Fruit fly (Drosophila melanogaster): Measurements from ENCODE around the gene Npl4.

Npl4 gene

DNA sequence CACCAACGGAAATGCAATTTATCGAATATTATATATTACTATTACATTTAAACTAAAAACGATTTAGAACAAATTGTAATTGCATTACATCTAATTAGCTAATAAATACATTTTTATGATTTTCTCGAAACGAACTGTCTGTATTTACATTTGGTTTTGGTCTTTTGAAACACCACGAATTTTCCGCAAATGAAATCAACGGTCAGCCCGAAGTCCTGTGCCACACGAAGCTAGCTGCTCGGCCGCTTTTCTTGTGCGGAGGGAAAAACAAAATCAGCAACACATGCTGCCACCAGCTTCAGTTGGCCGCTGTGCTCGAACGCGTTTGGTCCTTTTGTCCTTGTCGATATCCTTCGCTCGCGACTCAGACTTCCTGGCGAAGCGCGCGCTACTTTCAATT is 41.0 kb upstream of the Npl4 start, which contains the start of gene Lgr3:
Lgr3 (plus strand) TSS at position 301 of the 400 bp plus-strand sequence.
- TF ChIP-seq CG2875 (GFP tag; optimal IDR thresholded peaks at IDR 0.05) (no peak), Deaf1 (tag; optimal IDR thresholded peaks at IDR 0.05) (peak; percentile 81)

DNA sequence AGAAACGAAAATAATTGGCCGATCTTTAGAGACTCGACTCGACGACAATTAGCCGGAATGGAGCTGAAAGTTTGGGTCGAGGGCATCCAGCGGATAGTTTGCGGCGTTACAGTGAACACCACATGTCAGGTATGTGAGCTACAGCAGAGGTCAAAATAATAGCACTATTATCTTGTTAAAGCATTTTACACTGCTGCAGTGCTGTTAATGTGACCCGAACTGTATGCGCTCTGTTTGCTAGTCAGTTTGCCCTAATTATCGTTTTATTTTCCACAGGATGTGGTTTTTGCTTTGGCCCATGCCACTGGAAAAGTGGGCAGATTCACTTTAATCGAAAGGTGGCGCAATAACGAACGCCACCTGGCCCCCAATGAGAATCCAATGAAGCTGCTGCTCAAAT is 37.9 kb upstream of the Npl4 start:
- TF ChIP-seq CG11696 (GFP tag; IDR thresholded peaks at IDR 0.05) (peak; percentile 89), Mes4 (GFP tag; optimal IDR thresholded peaks at IDR 0.05) (peak; percentile 15), sens (GFP tag) (peak; percentile 68), hkb (optimal IDR thresholded peaks at IDR 0.05) (no peak), hkb (GFP tag; IDR thresholded peaks at IDR 0.05) (0 out of 2 replicates have a peak, but pooled peaks have one; percentile 11), vvl (GFP tag; IDR thresholded peaks at IDR 0.05) (0 out of 2 replicates have a peak, but pooled peaks have one; percentile 23), Ets65A (GFP tag) (peak; percentile 78), chif (GFP tag; optimal IDR thresholded peaks at IDR 0.05) (peak in 1 of 2 experiments; percentile 9), dpn (GFP tag; optimal IDR thresholded peaks at IDR 0.05) (peak in 1 of 2 experiments; percentile 4), az2 (GFP tag; optimal IDR thresholded peaks at IDR 0.05) (peak; percentile 8), ci (GFP tag; IDR thresholded peaks at IDR 0.05) (0 out of 3 replicates have a peak, but pooled peaks have one; percentile 24), pan (optimal IDR thresholded peaks at IDR 0.05) (no peak), pan (GFP tag; optimal IDR thresholded peaks at IDR 0.05 in 1 of 2, IDR thresholded peaks at IDR 0.05 in 1 of 2) (peak in 1 of 2 experiments; percentile 29), prd (optimal IDR thresholded peaks at IDR 0.05) (no peak), prd (GFP tag; IDR thresholded peaks at IDR 0.05) (peak; percentile 26; the same call in 1 of the 3 replicates), otp (GFP tag; IDR thresholded peaks at IDR 0.05) (peak; percentile 14; the same call in 1 of the 3 replicates), row (GFP tag; IDR thresholded peaks at IDR 0.05) (0 out of 3 replicates have a peak, but pooled peaks have one; percentile 11), grau (tag; optimal IDR thresholded peaks at IDR 0.05) (peak; percentile 60), CG18599 (GFP tag; optimal IDR thresholded peaks at IDR 0.05) (no peak), ATbp (GFP tag; optimal IDR thresholded peaks at IDR 0.05) (peak; percentile 9), CG4424 (GFP tag; optimal IDR thresholded peaks at IDR 0.05) (peak; percentile 27), CG13123 (GFP tag; optimal IDR thresholded peaks at IDR 0.05) (no peak), so (GFP tag; IDR thresholded peaks at IDR 0.05) (0 out of 3 replicates have a peak, but pooled peaks have one; percentile 20), CG11560 (tag; IDR thresholded peaks at IDR 0.05) (no peak), CG14014 (GFP tag; IDR thresholded peaks at IDR 0.05) (peak; percentile 7; the same call in 1 of the 2 replicates), CG15073 (GFP tag; optimal IDR thresholded peaks at IDR 0.05) (peak; percentile 5), CG4730 (GFP tag; IDR thresholded peaks at IDR 0.05) (no peak), CG5245 (GFP tag; optimal IDR thresholded peaks at IDR 0.05) (no peak), Med (GFP tag) (peak; percentile 1), ind (GFP tag; optimal IDR thresholded peaks at IDR 0.05) (peak; percentile 10), CG9876 (GFP tag; optimal IDR thresholded peaks at IDR 0.05) (no peak)

DNA sequence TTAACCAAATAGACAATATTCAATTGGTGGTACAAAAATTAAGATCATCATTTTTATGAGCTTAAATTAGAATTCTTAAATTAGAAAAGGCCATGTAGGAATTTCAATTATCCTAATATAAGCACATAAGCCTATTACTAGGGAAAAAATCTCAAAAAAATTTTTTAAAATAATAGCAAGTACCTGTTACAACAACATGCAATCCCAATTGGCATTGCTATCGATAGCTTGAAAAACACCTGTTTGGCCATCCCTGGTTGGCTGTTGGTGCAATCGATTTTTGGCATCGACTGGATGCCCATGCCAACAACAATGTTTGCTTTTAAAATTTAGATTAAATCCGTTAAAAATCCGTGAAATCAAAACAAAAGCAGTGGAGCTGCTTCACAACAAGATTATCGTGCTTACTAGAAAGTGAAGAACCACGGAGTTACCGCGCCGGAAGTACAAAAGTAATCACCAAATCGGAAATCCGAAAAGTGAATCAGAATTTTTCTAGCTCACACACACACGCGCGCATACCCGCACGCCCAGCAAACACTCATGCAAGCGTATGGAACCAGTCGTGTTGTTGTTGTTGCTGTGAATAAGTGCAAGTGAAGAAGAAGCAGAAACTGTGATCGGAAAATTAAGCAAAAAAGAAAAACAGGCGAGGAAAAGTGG is 37.2 kb upstream of the Npl4 start, which contains the start of gene RASSF8:
RASSF8 (plus strand) TSS at position 265 of the 663 bp plus-strand sequence.
- TF ChIP-seq PHDP (tag; optimal IDR thresholded peaks at IDR 0.05) = peak; percentile 12
- no peak for TF ChIP-seq psq (GFP tag; optimal IDR thresholded peaks at IDR 0.05)
- no peak for TF ChIP-seq CG15011 (GFP tag; optimal IDR thresholded peaks at IDR 0.05)
- no peak for TF ChIP-seq CG34376 (GFP tag; optimal IDR thresholded peaks at IDR 0.05)
- no peak for TF ChIP-seq hth (optimal IDR thresholded peaks at IDR 0.05)
- TF ChIP-seq lbe (GFP tag; optimal IDR thresholded peaks at IDR 0.05) = no peak
- TF ChIP-seq NFAT (GFP tag; IDR thresholded peaks at IDR 0.05) = peak; percentile 74
- peak; percentile 30 for TF ChIP-seq CG12391 (tag; optimal IDR thresholded peaks at IDR 0.05)
- peak; percentile 64 for TF ChIP-seq CG16813 (GFP tag; IDR thresholded peaks at IDR 0.05; ENCODE audit: partially characterized antibody)
- TF ChIP-seq CG6813 (GFP tag; optimal IDR thresholded peaks at IDR 0.05) = no peak
- TF ChIP-seq Nf-YC (tag; optimal IDR thresholded peaks at IDR 0.05) = peak; percentile 38
- peak; percentile 63 for TF ChIP-seq CG30403 (GFP tag; optimal IDR thresholded peaks at IDR 0.05)
- TF ChIP-seq lilli (GFP tag; optimal IDR thresholded peaks at IDR 0.05) = peak; percentile 61
- TF ChIP-seq chn (GFP tag; optimal IDR thresholded peaks at IDR 0.05) = peak; percentile 38
- no peak for TF ChIP-seq Nf-YB (GFP tag; optimal IDR thresholded peaks at IDR 0.05)
- 0 out of 2 replicates have a peak, but pooled peaks have one; percentile 16 for TF ChIP-seq CG6272 (GFP tag; IDR thresholded peaks at IDR 0.05)
- TF ChIP-seq maf-S (GFP tag; optimal IDR thresholded peaks at IDR 0.05) = no peak
- peak; percentile 6 for TF ChIP-seq CG15073 (GFP tag; optimal IDR thresholded peaks at IDR 0.05)
- no peak for TF ChIP-seq dan (GFP tag; IDR thresholded peaks at IDR 0.05)
